Worm (Caenorhabditis elegans): ENCODE data around the gene C43G2.3.

DNA sequence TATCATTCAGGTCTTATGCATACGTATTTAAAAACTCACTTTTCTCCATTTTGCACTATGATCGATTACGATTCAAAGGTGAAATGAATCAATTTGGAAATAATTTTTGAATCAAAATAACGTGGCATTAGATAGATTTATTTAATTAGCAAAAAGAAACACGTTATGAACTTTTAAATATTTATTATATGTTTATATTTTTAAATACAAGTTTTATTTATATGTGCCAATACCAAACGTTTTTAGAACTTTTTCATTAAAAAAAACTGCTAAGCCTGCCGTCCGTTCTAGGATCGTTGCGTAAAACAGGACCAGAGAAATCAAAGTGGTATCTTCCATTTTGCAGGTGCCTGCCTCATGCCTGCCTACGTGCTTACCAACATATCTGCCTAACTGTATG lies 19.3 kb downstream of the C43G2.3 start, which contains the start of gene F38A5.6:
- no peak for TF ChIP-seq skn-1 (tag; optimal IDR thresholded peaks at IDR 0.05)
- TF ChIP-seq nhr-10 (tag; optimal IDR thresholded peaks at IDR 0.05), result no peak
- TF ChIP-seq nhr-237 (tag; optimal IDR thresholded peaks at IDR 0.05), result no peak
- TF ChIP-seq nhr-76 (tag; optimal IDR thresholded peaks at IDR 0.05), result no peak
- no peak for TF ChIP-seq ceh-82 (tag; optimal IDR thresholded peaks at IDR 0.05)
- no peak for TF ChIP-seq aly-2 (tag; optimal IDR thresholded peaks at IDR 0.05)
- no peak for TF ChIP-seq nhr-42 (GFP tag; IDR thresholded peaks at IDR 0.05)
- no peak for TF ChIP-seq ztf-11 (tag; optimal IDR thresholded peaks at IDR 0.05)
- TF ChIP-seq ceh-62 (tag; optimal IDR thresholded peaks at IDR 0.05), result no peak
- TF ChIP-seq zag-1 (tag; optimal IDR thresholded peaks at IDR 0.05), result no peak
